Fruit fly (Drosophila melanogaster): ENCODE data around the gene MED17.

Gene MED17

dm6 chr3R:18183244-18183643 lies 5.6 kb upstream of the MED17 start, which contains the start of gene cdm (continued):
- TF ChIP-seq MBD-R2 (GFP tag; IDR thresholded peaks at IDR 0.05): peak; percentile 87
- no peak for TF ChIP-seq Sox102F (GFP tag; optimal IDR thresholded peaks at IDR 0.05)
- TF ChIP-seq onecut (GFP tag; IDR thresholded peaks at IDR 0.05): no peak
- TF ChIP-seq CG3163 (GFP tag; optimal IDR thresholded peaks at IDR 0.05): no peak
- peak; percentile 69 for TF ChIP-seq CG10267 (tag; optimal IDR thresholded peaks at IDR 0.05)
- TF ChIP-seq vvl (GFP tag; IDR thresholded peaks at IDR 0.05): no peak
- TF ChIP-seq trem (tag; optimal IDR thresholded peaks at IDR 0.05): peak; percentile 35
- TF ChIP-seq croc (GFP tag; conservative IDR thresholded peaks at IDR 0.05): no peak
- TF ChIP-seq otp (GFP tag; IDR thresholded peaks at IDR 0.05): no peak
- TF ChIP-seq CG13287 (GFP tag; IDR thresholded peaks at IDR 0.05; ENCODE audit: partially characterized antibody): 0 out of 2 replicates have a peak, but pooled peaks have one; percentile 37
- TF ChIP-seq wor (GFP tag; IDR thresholded peaks at IDR 0.05): no peak
- TF ChIP-seq sd (tag; optimal IDR thresholded peaks at IDR 0.05): no peak
- peak; percentile 49 for TF ChIP-seq CG4617 (GFP tag; optimal IDR thresholded peaks at IDR 0.05; ENCODE audit: borderline replicate concordance)
- TF ChIP-seq Lhr (GFP tag; optimal IDR thresholded peaks at IDR 0.05): peak; percentile 0
- no peak for TF ChIP-seq gt (GFP tag; IDR thresholded peaks at IDR 0.05)
- no peak for TF ChIP-seq CG5953 (GFP tag; IDR thresholded peaks at IDR 0.05)
- TF ChIP-seq Dp (GFP tag; optimal IDR thresholded peaks at IDR 0.05): peak; percentile 82
- TF ChIP-seq disco-r (GFP tag; optimal IDR thresholded peaks at IDR 0.05): no peak
- peak; percentile 42; the same call in 1 of the 2 replicates for TF ChIP-seq seq (GFP tag; IDR thresholded peaks at IDR 0.05)
- 0 out of 3 replicates have a peak, but pooled peaks have one; percentile 37 for TF ChIP-seq CG2199 (GFP tag; IDR thresholded peaks at IDR 0.05)
- TF ChIP-seq CG17829 (tag; optimal IDR thresholded peaks at IDR 0.05): no peak
- TF ChIP-seq BEAF-32 (GFP tag; optimal IDR thresholded peaks at IDR 0.05): peak; percentile 10
- no peak for TF ChIP-seq en (GFP tag; optimal IDR thresholded peaks at IDR 0.05)
- no peak for TF ChIP-seq CG13775 (GFP tag; optimal IDR thresholded peaks at IDR 0.05)
- TF ChIP-seq YL-1 (GFP tag; optimal IDR thresholded peaks at IDR 0.05): peak; percentile 42
- TF ChIP-seq pzg (GFP tag; optimal IDR thresholded peaks at IDR 0.05): peak; percentile 73
- TF ChIP-seq CG12219 (GFP tag; optimal IDR thresholded peaks at IDR 0.05): no peak
- no peak for TF ChIP-seq hb (GFP tag; IDR thresholded peaks at IDR 0.05; ENCODE audit: partially characterized antibody)
- TF ChIP-seq prd (optimal IDR thresholded peaks at IDR 0.05): no peak
- TF ChIP-seq prd (GFP tag; IDR thresholded peaks at IDR 0.05): no peak
- no peak for TF ChIP-seq oc (tag; optimal IDR thresholded peaks at IDR 0.05)
- TF ChIP-seq CG15514 (GFP tag; optimal IDR thresholded peaks at IDR 0.05): peak; percentile 80
- no peak for TF ChIP-seq CG11560 (tag; IDR thresholded peaks at IDR 0.05)
- peak; percentile 22; the same call in 1 of the 3 replicates for TF ChIP-seq CG34224 (GFP tag; IDR thresholded peaks at IDR 0.05; ENCODE audit: partially characterized antibody)
- peak; percentile 52; the same call in 1 of the 2 replicates for TF ChIP-seq chm (GFP tag; IDR thresholded peaks at IDR 0.05)
- peak; percentile 51 for TF ChIP-seq row (GFP tag; IDR thresholded peaks at IDR 0.05)
- TF ChIP-seq mld (GFP tag; IDR thresholded peaks at IDR 0.05; ENCODE audit: partially characterized antibody): no peak
- peak; percentile 3; the same call in 1 of the 2 replicates for TF ChIP-seq rib (GFP tag; IDR thresholded peaks at IDR 0.05)
- no peak for TF ChIP-seq CG14710 (tag; optimal IDR thresholded peaks at IDR 0.05)
- TF ChIP-seq bcd (GFP tag; optimal IDR thresholded peaks at IDR 0.05): peak; percentile 3
- no peak for TF ChIP-seq cas (GFP tag; IDR thresholded peaks at IDR 0.05)
- no peak for TF ChIP-seq CG15073 (GFP tag; optimal IDR thresholded peaks at IDR 0.05)
- peak; percentile 84 for TF ChIP-seq CG9797 (GFP tag; optimal IDR thresholded peaks at IDR 0.05)
- peak; percentile 86 for TF ChIP-seq stwl (tag; optimal IDR thresholded peaks at IDR 0.05)
- TF ChIP-seq E2f2 (GFP tag; IDR thresholded peaks at IDR 0.05): peak; percentile 88
- peak; percentile 20 for TF ChIP-seq sens (GFP tag)
- no peak for TF ChIP-seq mirr (GFP tag; optimal IDR thresholded peaks at IDR 0.05)
